Fruit fly (Drosophila melanogaster): ENCODE measurements around the gene lz.

Gene lz

dm6 chrX:9344482-9345106 is 60.1 kb downstream of the lz start (continued):
- TF ChIP-seq gem (tag; optimal IDR thresholded peaks at IDR 0.05) (peak; percentile 74), slbo (GFP tag; IDR thresholded peaks at IDR 0.05) (peak; percentile 45; the same call in 1 of the 2 replicates), bab2 (GFP tag; optimal IDR thresholded peaks at IDR 0.05) (peak; percentile 32), Atf3 (GFP tag; optimal IDR thresholded peaks at IDR 0.05) (no peak), dmrt11E (tag; optimal IDR thresholded peaks at IDR 0.05) (no peak), cg (GFP tag; optimal IDR thresholded peaks at IDR 0.05) (no peak), hth (optimal IDR thresholded peaks at IDR 0.05) (no peak), Atf6 (GFP tag; IDR thresholded peaks at IDR 0.05) (no peak), CG11085 (GFP tag; IDR thresholded peaks at IDR 0.05) (no peak), her (GFP tag; optimal IDR thresholded peaks at IDR 0.05) (no peak), hbn (GFP tag; IDR thresholded peaks at IDR 0.05; ENCODE audit: partially characterized antibody) (no peak), CG1832 (GFP tag; optimal IDR thresholded peaks at IDR 0.05) (no peak), sna (GFP tag; IDR thresholded peaks at IDR 0.05; ENCODE audit: partially characterized antibody) (no peak), CG8281 (tag; optimal IDR thresholded peaks at IDR 0.05) (no peak), Med (GFP tag) (peak; percentile 93), org-1 (GFP tag; optimal IDR thresholded peaks at IDR 0.05) (peak; percentile 39), CG30020 (tag; optimal IDR thresholded peaks at IDR 0.05) (no peak), CG14050 (GFP tag; IDR thresholded peaks at IDR 0.05) (0 out of 3 replicates have a peak, but pooled peaks have one; percentile 11), Doc2 (GFP tag; IDR thresholded peaks at IDR 0.05) (no peak), z (GFP tag; IDR thresholded peaks at IDR 0.05) (no peak), cas (GFP tag; IDR thresholded peaks at IDR 0.05) (no peak), crp (GFP tag; optimal IDR thresholded peaks at IDR 0.05) (no peak), sens-2 (GFP tag; IDR thresholded peaks at IDR 0.05) (no peak), twi (tag; optimal IDR thresholded peaks at IDR 0.05) (no peak), Sin3A (optimal IDR thresholded peaks at IDR 0.05) (no peak), CG10267 (tag; optimal IDR thresholded peaks at IDR 0.05) (peak; percentile 6), CG8944 (GFP tag; optimal IDR thresholded peaks at IDR 0.05) (no peak), Oaz (GFP tag; IDR thresholded peaks at IDR 0.05) (no peak), NFAT (GFP tag; IDR thresholded peaks at IDR 0.05) (no peak), Dad (GFP tag; optimal IDR thresholded peaks at IDR 0.05) (peak; percentile 38), Dek (tag; optimal IDR thresholded peaks at IDR 0.05) (peak; percentile 43), CG7745 (tag; optimal IDR thresholded peaks at IDR 0.05) (no peak), CG3065 (GFP tag; optimal IDR thresholded peaks at IDR 0.05) (no peak), CG7357 (GFP tag; IDR thresholded peaks at IDR 0.05) (0 out of 3 replicates have a peak, but pooled peaks have one; percentile 34), shn (GFP tag; optimal IDR thresholded peaks at IDR 0.05) (peak; percentile 13), repo (GFP tag; optimal IDR thresholded peaks at IDR 0.05) (no peak), ro (GFP tag; IDR thresholded peaks at IDR 0.05) (no peak), unpg (GFP tag; optimal IDR thresholded peaks at IDR 0.05) (peak; percentile 16), Lpt (GFP tag; optimal IDR thresholded peaks at IDR 0.05) (no peak), mld (GFP tag; IDR thresholded peaks at IDR 0.05; ENCODE audit: partially characterized antibody) (no peak), gce (GFP tag; IDR thresholded peaks at IDR 0.05) (no peak), CG3995 (GFP tag; optimal IDR thresholded peaks at IDR 0.05) (peak; percentile 14), peb (GFP tag; IDR thresholded peaks at IDR 0.05) (no peak), HmgD (GFP tag; optimal IDR thresholded peaks at IDR 0.05) (no peak), CG18764 (GFP tag; optimal IDR thresholded peaks at IDR 0.05) (peak; percentile 14), Taf1 (GFP tag; IDR thresholded peaks at IDR 0.05) (no peak), croc (GFP tag; conservative IDR thresholded peaks at IDR 0.05) (no peak), mirr (GFP tag; optimal IDR thresholded peaks at IDR 0.05) (peak; percentile 9), Ravus (GFP tag; IDR thresholded peaks at IDR 0.05) (no peak), pho (GFP tag; optimal IDR thresholded peaks at IDR 0.05) (peak; percentile 44), psq (GFP tag; optimal IDR thresholded peaks at IDR 0.05) (no peak), ttk (GFP tag; IDR thresholded peaks at IDR 0.05) (no peak)

Measured in whole organism, embryonic.